Worm (Caenorhabditis elegans): ENCODE results near the gene Y81B9A.2.

- TF ChIP-seq ctbp-1 (GFP tag; IDR thresholded peaks at IDR 0.05) (no peak), unc-130 (GFP tag; optimal IDR thresholded peaks at IDR 0.05) (no peak)
These were observed 26.1 kb downstream of the Y81B9A.2 start for ce11 chrX:9210086-9210485.

Measured in whole organism, L4 larva.